Fruit fly (Drosophila melanogaster) whole organism, embryonic: ENCODE results near the gene CG34398.
A peak's percentile ranks its signal among the peaks of the same experiment; 100 is the strongest.

ENCODE experiments used
- CG10366 ChIP-seq: fragments of 200-800 bp; sonication (Bioruptor generic); IDR thresholded peaks from 2 replicates; pipeline ENCODE4 v1.3.6; 2022; ENCODE audit warnings: missing biosample characterization, missing genetic modification characterization
- CG12659 ChIP-seq: fragments of 200-800 bp; sonication (Bioruptor generic); optimal IDR thresholded peaks from 3 replicates; lab custom pipeline; 2017; ENCODE audit warnings: mild to moderate bottlenecking, missing biosample characterization, missing genetic modification reagents, missing genetic modification characterization
- CG13894 ChIP-seq: fragments of 200-800 bp; sonication (Bioruptor generic); optimal IDR thresholded peaks from 3 replicates; lab custom pipeline; 2018; ENCODE audit warnings: missing biosample characterization, mild to moderate bottlenecking, missing genetic modification characterization, moderate library complexity
- CG14860 ChIP-seq: fragments of 200-800 bp; sonication (Bioruptor generic); IDR thresholded peaks from 3 replicates; pipeline ENCODE4 v1.3.6; 2022; ENCODE audit warnings: missing biosample characterization, missing genetic modification characterization; ENCODE audit not compliant: partially characterized antibody
- CG15479 ChIP-seq: fragments of 200-800 bp; sonication (Bioruptor generic); optimal IDR thresholded peaks from 3 replicates; lab custom pipeline; 2019; ENCODE audit warnings: missing biosample characterization, mild to moderate bottlenecking, missing genetic modification characterization, moderate library complexity
- CG1647 ChIP-seq: fragments of 200-800 bp; sonication (Bioruptor generic); optimal IDR thresholded peaks from 3 replicates; lab custom pipeline; 2016; ENCODE audit warnings: missing biosample characterization, missing genetic modification characterization
- CG1792 ChIP-seq: fragments of 200-800 bp; sonication (Bioruptor generic); optimal IDR thresholded peaks from 2 replicates; lab custom pipeline; 2016; ENCODE audit warnings: missing biosample characterization, missing genetic modification characterization
- CG30020 ChIP-seq: fragments of 200-800 bp; optimal IDR thresholded peaks from 2 replicates; lab custom pipeline; 2019; ENCODE audit warnings: missing biosample characterization, mild to moderate bottlenecking, missing genetic modification characterization, moderate library complexity
- CG3163 ChIP-seq: fragments of 200-800 bp; sonication (Bioruptor generic); optimal IDR thresholded peaks from 3 replicates; lab custom pipeline; 2016; ENCODE audit warnings: missing biosample characterization, missing genetic modification characterization
- CG3838 ChIP-seq: fragments of 200-800 bp; sonication (Bioruptor generic); optimal IDR thresholded peaks from 3 replicates; lab custom pipeline; 2016; ENCODE audit warnings: missing biosample characterization, missing genetic modification characterization
- CG5180 ChIP-seq: fragments of 200-800 bp; sonication (Bioruptor generic); optimal IDR thresholded peaks from 3 replicates; lab custom pipeline; 2017; ENCODE audit warnings: missing biosample characterization, missing genetic modification characterization, mild to moderate bottlenecking, moderate library complexity, missing genetic modification reagents
- CG6854 ChIP-seq: fragments of 200-800 bp; sonication (Bioruptor generic); optimal IDR thresholded peaks from 3 replicates; lab custom pipeline; 2017; ENCODE audit warnings: missing biosample characterization, mild to moderate bottlenecking, missing genetic modification characterization
- CG9876 ChIP-seq: fragments of 200-800 bp; sonication (Bioruptor generic); optimal IDR thresholded peaks from 2 replicates; lab custom pipeline; 2016; ENCODE audit warnings: missing biosample characterization, missing genetic modification characterization
- CkIIα-i1 ChIP-seq: fragments of 200-800 bp; sonication (Bioruptor generic); IDR thresholded peaks from 2 replicates; pipeline ENCODE4 v1.3.6; 2022; ENCODE audit warnings: missing biosample characterization, missing genetic modification characterization
- D ChIP-seq, 2 experiments: fragments of 200-800 bp in 1 of 2; fragments of >200 bp in 1 of 2; sonication (Bioruptor generic) in 1 of 2; optimal IDR thresholded peaks; 2 replicates in 1 of 2; 3 replicates in 1 of 2; lab custom pipeline; 2017; ENCODE audit warnings: mild to moderate bottlenecking in 1 of 2, missing biosample characterization in 1 of 2, missing genetic modification characterization in 1 of 2, missing genetic modification reagents in 1 of 2
- Doc2 ChIP-seq: fragments of 200-800 bp; sonication (Bioruptor generic); IDR thresholded peaks from 2 replicates; pipeline ENCODE4 v1.3.6; 2022; ENCODE audit warnings: missing biosample characterization, missing genetic modification characterization
- Dref ChIP-seq: fragments of 200-800 bp; sonication (Bioruptor generic); IDR thresholded peaks from 2 replicates; pipeline ENCODE4 v1.3.6; 2022; ENCODE audit warnings: missing biosample characterization, missing genetic modification characterization
- Ets65A ChIP-seq: fragments of 200-800 bp; sonication (Bioruptor generic); peaks from one replicate; lab custom pipeline; 2016; ENCODE audit warnings: missing biosample characterization, missing genetic modification characterization
- Nf-YB ChIP-seq: fragments of 200-800 bp; sonication (Bioruptor generic); optimal IDR thresholded peaks from 3 replicates; lab custom pipeline; 2019; ENCODE audit warnings: missing biosample characterization, mild to moderate bottlenecking, missing genetic modification characterization, moderate library complexity
- Ptx1 ChIP-seq: fragments of 200-800 bp; sonication (Bioruptor generic); IDR thresholded peaks from 2 replicates; pipeline ENCODE4 v1.3.6; 2022; ENCODE audit warnings: missing biosample characterization, missing genetic modification characterization
- Spps ChIP-seq: fragments of 200-800 bp; sonication (Bioruptor generic); optimal IDR thresholded peaks from 2 replicates; lab custom pipeline; 2018; ENCODE audit warnings: missing biosample characterization, mild to moderate bottlenecking, missing genetic modification characterization
- ase ChIP-seq: fragments of 200-800 bp; sonication (Bioruptor generic); IDR thresholded peaks from 3 replicates; pipeline ENCODE4 v1.3.6; 2022; ENCODE audit warnings: missing biosample characterization, missing genetic modification characterization
- btn ChIP-seq: fragments of 200-800 bp; sonication (Bioruptor generic); optimal IDR thresholded peaks from 2 replicates; lab custom pipeline; 2016; ENCODE audit warnings: missing biosample characterization, missing genetic modification characterization
- cad ChIP-seq: fragments of >200 bp; optimal IDR thresholded peaks from 2 replicates; lab custom pipeline; 2017; ENCODE audit warnings: missing biosample characterization, missing genetic modification characterization
- cato ChIP-seq: fragments of 200-800 bp; sonication (Bioruptor generic); optimal IDR thresholded peaks from 2 replicates; lab custom pipeline; 2016; ENCODE audit warnings: missing biosample characterization, missing genetic modification characterization, borderline replicate concordance
- cg ChIP-seq: fragments of 200-800 bp; sonication (Bioruptor generic); optimal IDR thresholded peaks from 3 replicates; lab custom pipeline; 2019; ENCODE audit warnings: missing biosample characterization, mild to moderate bottlenecking, missing genetic modification characterization, moderate library complexity
- gcm2 ChIP-seq: fragments of 200-800 bp; sonication (Bioruptor generic); optimal IDR thresholded peaks from 2 replicates; lab custom pipeline; 2016; ENCODE audit warnings: missing biosample characterization, missing genetic modification characterization
- gro ChIP-seq: fragments of 200-800 bp; sonication (Bioruptor generic); optimal IDR thresholded peaks from 2 replicates; lab custom pipeline; 2016; ENCODE audit warnings: missing biosample characterization, missing genetic modification characterization
- gsb-n ChIP-seq: fragments of 200-800 bp; sonication (Bioruptor generic); optimal IDR thresholded peaks from 3 replicates; lab custom pipeline; 2018; ENCODE audit warnings: missing biosample characterization, mild to moderate bottlenecking, missing genetic modification characterization
- kay ChIP-seq: fragments of 200-800 bp; sonication (Bioruptor generic); optimal IDR thresholded peaks from 2 replicates; lab custom pipeline; 2016; ENCODE audit warnings: missing biosample characterization, missing genetic modification characterization
- prd ChIP-seq, 3 experiments: fragments of >200 bp in 2 of 3; fragments of 200-800 bp in 1 of 3; sonication (Bioruptor generic) in 1 of 3; optimal IDR thresholded peaks in 2 of 3; IDR thresholded peaks in 1 of 3; 2 replicates in 2 of 3; 3 replicates in 1 of 3; pipeline versions ENCODE4 v1.3.6 to Lab custom; 2017 to 2022; ENCODE audit warnings: missing biosample characterization in 1 of 3, missing genetic modification characterization in 1 of 3
- pros ChIP-seq: fragments of 200-800 bp; sonication (Bioruptor generic); optimal IDR thresholded peaks from 3 replicates; lab custom pipeline; 2019; ENCODE audit warnings: missing biosample characterization, mild to moderate bottlenecking, missing genetic modification characterization, moderate library complexity
- pum ChIP-seq: fragments of 200-800 bp; sonication (Bioruptor generic); optimal IDR thresholded peaks from 2 replicates; lab custom pipeline; 2016; ENCODE audit warnings: missing biosample characterization, missing genetic modification characterization
- tll ChIP-seq, 2 experiments: fragments of 200-800 bp in 1 of 2; fragments of >200 bp in 1 of 2; sonication (Bioruptor generic) in 1 of 2; optimal IDR thresholded peaks; 2 replicates each; lab custom pipeline; 2017 to 2019; ENCODE audit warnings: missing biosample characterization in 2 of 2, missing genetic modification characterization in 2 of 2, mild to moderate bottlenecking in 1 of 2, moderate library complexity in 1 of 2
- twi ChIP-seq: fragments of 200-800 bp; optimal IDR thresholded peaks from 2 replicates; lab custom pipeline; 2019; ENCODE audit warnings: missing biosample characterization, mild to moderate bottlenecking, missing genetic modification characterization, moderate library complexity
- unpg ChIP-seq: fragments of 200-800 bp; sonication (Bioruptor generic); optimal IDR thresholded peaks from 3 replicates; lab custom pipeline; 2018; ENCODE audit warnings: missing biosample characterization, mild to moderate bottlenecking, missing genetic modification characterization, moderate library complexity
- zen ChIP-seq: fragments of 200-800 bp; sonication (Bioruptor generic); optimal IDR thresholded peaks from 3 replicates; lab custom pipeline; 2018; ENCODE audit warnings: missing biosample characterization, mild to moderate bottlenecking, missing genetic modification characterization, moderate library complexity

CG34398 gene

dm6 chr2L:8866467-8866866 lies 32.1 kb upstream of the CG34398 start, which contains the start of gene CG9483:
TSS of gene CG9483 (plus strand) at chr2L:8866767.
- TF ChIP-seq ase (no peak), Spps (tag; lab: Kevin White, UChicago) (no peak), CG3163 (GFP tag; lab: Kevin White, UChicago) (no peak), CG1792 (no peak), CG5180 (GFP tag; lab: Kevin White, UChicago) (no peak), btn (no peak), Dref (GFP tag; lab: Robert Waterston, UW) (no peak), cg (GFP tag; lab: Kevin White, UChicago) (no peak), CG1647 (GFP tag; lab: Kevin White, UChicago) (no peak)

dm6 chr2L:8871677-8872076 lies 26.9 kb upstream of the CG34398 start:
- TF ChIP-seq pros (GFP tag; lab: Kevin White, UChicago) (peak; percentile 58), CG6854 (GFP tag; lab: Kevin White, UChicago) (no peak), CG13894 (tag; lab: Kevin White, UChicago) (no peak), gsb-n (tag; lab: Kevin White, UChicago) (peak; percentile 66), pum (GFP tag; lab: Kevin White, UChicago) (no peak), Doc2 (no peak), CG10366 (GFP tag; lab: Robert Waterston, UW) (no peak), gro (GFP tag; lab: Kevin White, UChicago) (no peak), CG12659 (GFP tag; lab: Kevin White, UChicago) (no peak), D (optimal IDR thresholded peaks at IDR 0.05; lab: Kevin White, UChicago) (no peak), D (GFP tag; optimal IDR thresholded peaks at IDR 0.05; lab: Kevin White, UChicago) (no peak), CG3838 (no peak), cato (GFP tag; lab: Kevin White, UChicago) (no peak), unpg (GFP tag; lab: Kevin White, UChicago) (no peak)

dm6 chr2L:8875835-8876234 lies 22.8 kb upstream of the CG34398 start:
- peak; percentile 1 for TF ChIP-seq CG15479 (GFP tag; lab: Kevin White, UChicago)
- TF ChIP-seq twi: no peak
- no peak for TF ChIP-seq gcm2 (GFP tag; lab: Kevin White, UChicago)
- no peak for TF ChIP-seq CG9876 (GFP tag; lab: Kevin White, UChicago)
- no peak for TF ChIP-seq Ptx1 (GFP tag; lab: Robert Waterston, UW)
- peak; percentile 90 for TF ChIP-seq zen (tag; lab: Kevin White, UChicago)
- TF ChIP-seq Nf-YB (GFP tag; lab: Kevin White, UChicago): no peak
- peak; percentile 52 for TF ChIP-seq cad (GFP tag; lab: Kevin White, UChicago)
- no peak for TF ChIP-seq prd (optimal IDR thresholded peaks at IDR 0.05; lab: Kevin White, UChicago)
- TF ChIP-seq prd (GFP tag; IDR thresholded peaks at IDR 0.05; lab: Robert Waterston, UW): peak; percentile 25; the same call in 1 of the 3 replicates
- peak; percentile 76 for TF ChIP-seq D (optimal IDR thresholded peaks at IDR 0.05; lab: Kevin White, UChicago)
- no peak for TF ChIP-seq D (GFP tag; optimal IDR thresholded peaks at IDR 0.05; lab: Kevin White, UChicago)
- peak in 1 of 2 experiments; percentile 58 for TF ChIP-seq tll (GFP tag; optimal IDR thresholded peaks at IDR 0.05; lab: Kevin White, UChicago)
- TF ChIP-seq CkIIα-i1: no peak
- TF ChIP-seq Ets65A (GFP tag; lab: Kevin White, UChicago): peak; percentile 27
- TF ChIP-seq CG30020 (tag; lab: Kevin White, UChicago): no peak
- no peak for TF ChIP-seq kay (GFP tag; lab: Kevin White, UChicago)
- TF ChIP-seq CG14860: no peak
